Fruit fly (Drosophila melanogaster) S2 (cell line): ENCODE measurements around the gene CG3345.

Experiments
- CG8478 ChIP-seq: fragments of >200 bp; optimal IDR thresholded peaks from 2 replicates; lab custom pipeline; 2018
- CTCF ChIP-seq, 2 experiments: fragments of >200 bp; optimal IDR thresholded peaks; 2 replicates each; lab custom pipeline; 2018

- TF ChIP-seq CTCF (optimal IDR thresholded peaks at IDR 0.05; lab: Kevin White, UChicago) (no peak), CG8478 (lab: Kevin White, UChicago) (no peak)
These were observed 44.1 kb upstream of the CG3345 start for dm6 chr2L:224599-225385.
